Fruit fly (Drosophila melanogaster): ENCODE measurements around the gene CG7655.

CG7655 gene

DNA sequence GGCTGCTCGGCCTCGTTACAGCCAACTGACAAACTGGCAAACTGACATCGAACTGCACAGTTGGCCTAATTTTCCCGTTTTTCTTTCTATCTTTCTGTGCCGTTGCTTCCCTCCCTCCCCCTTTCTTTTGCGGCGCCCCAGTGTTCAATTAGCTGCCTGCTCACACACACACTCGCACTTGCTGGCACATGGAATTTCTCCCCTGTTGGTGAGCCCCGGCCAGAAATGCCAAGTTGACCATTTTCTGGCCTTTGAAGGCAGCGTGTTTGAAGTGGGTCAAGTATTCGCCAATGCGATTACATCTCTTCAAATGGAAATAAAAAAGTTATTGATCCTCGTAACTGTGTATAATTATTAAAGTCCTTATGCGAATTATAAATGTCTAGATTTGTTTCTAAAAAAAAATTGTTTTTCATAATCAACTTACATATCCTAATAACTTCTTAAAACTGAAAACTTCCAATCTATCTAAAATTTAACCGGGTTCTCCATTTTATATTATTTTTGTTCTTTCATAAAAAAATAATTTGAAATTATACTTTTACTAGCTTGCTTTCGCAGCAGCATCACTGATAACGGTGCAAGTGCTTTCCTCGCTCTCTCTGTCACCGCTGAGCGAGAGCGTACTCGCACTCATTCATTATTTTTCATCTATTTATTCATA is 1.7 kb upstream of the CG7655 start (continued):
- TF ChIP-seq chn (GFP tag; optimal IDR thresholded peaks at IDR 0.05) (no peak), CG8359 (GFP tag; optimal IDR thresholded peaks at IDR 0.05; ENCODE audit: borderline replicate concordance) (no peak), Kr (GFP tag; optimal IDR thresholded peaks at IDR 0.05) (no peak), Dip2 (GFP tag; IDR thresholded peaks at IDR 0.05) (no peak), Vsx1 (GFP tag; optimal IDR thresholded peaks at IDR 0.05) (peak; percentile 83), CkIIα-i1 (GFP tag; IDR thresholded peaks at IDR 0.05) (no peak), CG11504 (tag; optimal IDR thresholded peaks at IDR 0.05) (peak; percentile 71), gcm (GFP tag; optimal IDR thresholded peaks at IDR 0.05) (peak; percentile 9), fru (optimal IDR thresholded peaks at IDR 0.05) (no peak), CG10959 (GFP tag; IDR thresholded peaks at IDR 0.05) (no peak), Hmr (GFP tag; optimal IDR thresholded peaks at IDR 0.05) (peak; percentile 35), pfk (GFP tag; optimal IDR thresholded peaks at IDR 0.05) (no peak), sens (GFP tag) (peak; percentile 89), gsb-n (tag; optimal IDR thresholded peaks at IDR 0.05) (peak; percentile 30), lilli (GFP tag; optimal IDR thresholded peaks at IDR 0.05) (peak; percentile 40), CG6689 (GFP tag; IDR thresholded peaks at IDR 0.05) (no peak), dm (GFP tag; optimal IDR thresholded peaks at IDR 0.05) (peak; percentile 22), Chrac-16 (GFP tag; optimal IDR thresholded peaks at IDR 0.05) (peak; percentile 31), CG12299 (tag; optimal IDR thresholded peaks at IDR 0.05) (no peak), HLHmδ (GFP tag; optimal IDR thresholded peaks at IDR 0.05) (no peak), en (GFP tag; optimal IDR thresholded peaks at IDR 0.05) (no peak), org-1 (GFP tag; optimal IDR thresholded peaks at IDR 0.05) (peak; percentile 40), slbo (GFP tag; IDR thresholded peaks at IDR 0.05) (no peak), B-H1 (GFP tag; IDR thresholded peaks at IDR 0.05) (0 out of 3 replicates have a peak, but pooled peaks have one; percentile 14), CG4617 (GFP tag; optimal IDR thresholded peaks at IDR 0.05; ENCODE audit: borderline replicate concordance) (no peak), cwo (GFP tag; optimal IDR thresholded peaks at IDR 0.05) (no peak), CG32772 (GFP tag; IDR thresholded peaks at IDR 0.05) (no peak), ab (GFP tag; optimal IDR thresholded peaks at IDR 0.05) (no peak), usp (GFP tag; optimal IDR thresholded peaks at IDR 0.05) (no peak), maf-S (GFP tag; optimal IDR thresholded peaks at IDR 0.05) (no peak), vnd (GFP tag; IDR thresholded peaks at IDR 0.05; ENCODE audit: partially characterized antibody) (no peak), so (GFP tag; IDR thresholded peaks at IDR 0.05) (0 out of 3 replicates have a peak, but pooled peaks have one; percentile 19), croc (GFP tag; conservative IDR thresholded peaks at IDR 0.05) (no peak), CG31365 (tag; optimal IDR thresholded peaks at IDR 0.05) (no peak), Hr3 (GFP tag; optimal IDR thresholded peaks at IDR 0.05) (peak; percentile 53), CG12155 (GFP tag; optimal IDR thresholded peaks at IDR 0.05) (peak; percentile 37), her (GFP tag; optimal IDR thresholded peaks at IDR 0.05) (no peak), CG7786 (GFP tag; optimal IDR thresholded peaks at IDR 0.05) (no peak), Ssrp (tag; optimal IDR thresholded peaks at IDR 0.05) (peak; percentile 63), Gug (GFP tag; IDR thresholded peaks at IDR 0.05) (no peak), bcd (GFP tag; optimal IDR thresholded peaks at IDR 0.05) (peak; percentile 19), cad (GFP tag; optimal IDR thresholded peaks at IDR 0.05) (no peak), CG17568 (GFP tag; optimal IDR thresholded peaks at IDR 0.05) (no peak), Stat92E (GFP tag; optimal IDR thresholded peaks at IDR 0.05) (no peak), CG7928 (GFP tag; optimal IDR thresholded peaks at IDR 0.05) (no peak), crp (GFP tag; optimal IDR thresholded peaks at IDR 0.05) (no peak), Spps (tag; optimal IDR thresholded peaks at IDR 0.05) (peak; percentile 32), CG6683 (GFP tag; optimal IDR thresholded peaks at IDR 0.05) (no peak), trh (GFP tag; optimal IDR thresholded peaks at IDR 0.05) (no peak), ash1 (GFP tag; optimal IDR thresholded peaks at IDR 0.05) (no peak), CG10366 (GFP tag; IDR thresholded peaks at IDR 0.05) (no peak)
